Fruit fly (Drosophila melanogaster): ENCODE measurements around the gene RpS14b.

Gene RpS14b

dm6 chrX:7970396-7970795 is 35.7 kb downstream of the RpS14b start (continued):
- no peak for TF ChIP-seq Sin3A (optimal IDR thresholded peaks at IDR 0.05)
- no peak for TF ChIP-seq CG7271 (tag; optimal IDR thresholded peaks at IDR 0.05)
- TF ChIP-seq Adf1 (GFP tag; IDR thresholded peaks at IDR 0.05) = no peak
- no peak for TF ChIP-seq Bteb2 (GFP tag; optimal IDR thresholded peaks at IDR 0.05)
- TF ChIP-seq CG14667 (GFP tag; IDR thresholded peaks at IDR 0.05) = no peak
- TF ChIP-seq twi (tag; optimal IDR thresholded peaks at IDR 0.05) = no peak
- peak; percentile 44 for TF ChIP-seq Xbp1 (GFP tag; optimal IDR thresholded peaks at IDR 0.05)
- no peak for TF ChIP-seq eyg (GFP tag; optimal IDR thresholded peaks at IDR 0.05)
- peak; percentile 29; the same call in 1 of the 2 replicates for TF ChIP-seq ranshi (GFP tag; IDR thresholded peaks at IDR 0.05)
- TF ChIP-seq CG2678 (tag; optimal IDR thresholded peaks at IDR 0.05) = peak; percentile 73
- no peak for TF ChIP-seq CG3407 (GFP tag; optimal IDR thresholded peaks at IDR 0.05)
- peak; percentile 38; the same call in 2 of the 3 replicates for TF ChIP-seq zfh1 (GFP tag; IDR thresholded peaks at IDR 0.05)
- no peak for TF ChIP-seq B-H1 (GFP tag; IDR thresholded peaks at IDR 0.05)
- no peak for TF ChIP-seq CG13123 (GFP tag; optimal IDR thresholded peaks at IDR 0.05)
- TF ChIP-seq CG10209 (GFP tag; optimal IDR thresholded peaks at IDR 0.05) = peak; percentile 20
- no peak for TF ChIP-seq dimm (GFP tag; IDR thresholded peaks at IDR 0.05)
- no peak for TF ChIP-seq Awh (GFP tag; IDR thresholded peaks at IDR 0.05)
- TF ChIP-seq CG14710 (tag; optimal IDR thresholded peaks at IDR 0.05) = peak; percentile 38
- TF ChIP-seq HLHmδ (GFP tag; optimal IDR thresholded peaks at IDR 0.05) = no peak
- TF ChIP-seq CG7556 (GFP tag; optimal IDR thresholded peaks at IDR 0.05) = peak; percentile 69
- TF ChIP-seq H15 (GFP tag; IDR thresholded peaks at IDR 0.05) = no peak
- no peak for TF ChIP-seq bbx (GFP tag; IDR thresholded peaks at IDR 0.05; ENCODE audit: partially characterized antibody)
- TF ChIP-seq GATAe (GFP tag; conservative IDR thresholded peaks at IDR 0.05) = no peak
- no peak for TF ChIP-seq CG5245 (GFP tag; optimal IDR thresholded peaks at IDR 0.05)
- no peak for TF ChIP-seq Dip2 (GFP tag; IDR thresholded peaks at IDR 0.05)
- TF ChIP-seq Trl (optimal IDR thresholded peaks at IDR 0.05) = no peak
- TF ChIP-seq Trl (GFP tag; optimal IDR thresholded peaks at IDR 0.05) = no peak
- no peak for TF ChIP-seq E2f2 (GFP tag; IDR thresholded peaks at IDR 0.05)
- TF ChIP-seq CG18599 (GFP tag; optimal IDR thresholded peaks at IDR 0.05) = peak; percentile 79
- TF ChIP-seq CG10959 (GFP tag; IDR thresholded peaks at IDR 0.05) = no peak
- TF ChIP-seq MESR4 (GFP tag; optimal IDR thresholded peaks at IDR 0.05) = no peak
- TF ChIP-seq z (GFP tag; IDR thresholded peaks at IDR 0.05) = no peak
- TF ChIP-seq Ets97D (GFP tag; optimal IDR thresholded peaks at IDR 0.05) = no peak
- no peak for TF ChIP-seq CG11456 (GFP tag; IDR thresholded peaks at IDR 0.05)
- no peak for TF ChIP-seq CG11560 (tag; IDR thresholded peaks at IDR 0.05)
- TF ChIP-seq CG11093 (GFP tag; IDR thresholded peaks at IDR 0.05) = 0 out of 3 replicates have a peak, but pooled peaks have one; percentile 38
- no peak for TF ChIP-seq Lpt (GFP tag; optimal IDR thresholded peaks at IDR 0.05)
- TF ChIP-seq Gug (GFP tag; IDR thresholded peaks at IDR 0.05) = 0 out of 4 replicates have a peak, but pooled peaks have one; percentile 7
- TF ChIP-seq dmrt99B (tag; optimal IDR thresholded peaks at IDR 0.05) = peak; percentile 66
- peak; percentile 56 for TF ChIP-seq CG16813 (GFP tag; IDR thresholded peaks at IDR 0.05; ENCODE audit: partially characterized antibody)
- TF ChIP-seq CG12219 (GFP tag; optimal IDR thresholded peaks at IDR 0.05) = peak; percentile 33
- TF ChIP-seq sc (optimal IDR thresholded peaks at IDR 0.05) = no peak
- TF ChIP-seq sc (GFP tag; optimal IDR thresholded peaks at IDR 0.05) = no peak
- TF ChIP-seq hth (optimal IDR thresholded peaks at IDR 0.05) = no peak
- no peak; the same call in 2 of the 3 replicates for TF ChIP-seq CG14050 (GFP tag; IDR thresholded peaks at IDR 0.05)
- TF ChIP-seq Lim3 (GFP tag; IDR thresholded peaks at IDR 0.05) = no peak
- TF ChIP-seq CG12942 (GFP tag; optimal IDR thresholded peaks at IDR 0.05) = no peak
- TF ChIP-seq corto (GFP tag; optimal IDR thresholded peaks at IDR 0.05) = peak; percentile 66
- peak; percentile 37 for TF ChIP-seq az2 (GFP tag; optimal IDR thresholded peaks at IDR 0.05)
- peak; percentile 54 for TF ChIP-seq CG6689 (GFP tag; IDR thresholded peaks at IDR 0.05)
- TF ChIP-seq CG13775 (GFP tag; optimal IDR thresholded peaks at IDR 0.05) = peak; percentile 41
- no peak for TF ChIP-seq dm (GFP tag; optimal IDR thresholded peaks at IDR 0.05)
- no peak for TF ChIP-seq CG4820 (GFP tag; optimal IDR thresholded peaks at IDR 0.05)
- no peak for TF ChIP-seq da (GFP tag; optimal IDR thresholded peaks at IDR 0.05)
